Fruit fly (Drosophila melanogaster) whole organism, pupa: ENCODE data around the gene Gyf.

ENCODE experiments used
- CG10348 ChIP-seq: fragments of 200-800 bp; sonication (Bioruptor generic); IDR thresholded peaks from 2 replicates; pipeline ENCODE4 v1.3.6; 2022; ENCODE audit warnings: missing biosample characterization, missing genetic modification characterization
- CG12605 ChIP-seq: fragments of 200-800 bp; sonication (Bioruptor generic); IDR thresholded peaks from 2 replicates; pipeline ENCODE4 v1.3.6; 2022; ENCODE audit warnings: missing biosample characterization, missing genetic modification characterization
- CG13204 ChIP-seq: fragments of 200-800 bp; sonication (Bioruptor generic); optimal IDR thresholded peaks from 2 replicates; lab custom pipeline; 2018; ENCODE audit warnings: missing biosample characterization, mild to moderate bottlenecking, missing genetic modification characterization, moderate library complexity
- CG14655 ChIP-seq: fragments of 200-800 bp; sonication (Bioruptor generic); optimal IDR thresholded peaks from 3 replicates; lab custom pipeline; 2017; ENCODE audit warnings: mild to moderate bottlenecking, missing biosample characterization, missing genetic modification reagents, missing genetic modification characterization
- CG17806 ChIP-seq: fragments of 200-800 bp; sonication (Bioruptor generic); optimal IDR thresholded peaks from 2 replicates; lab custom pipeline; 2018; ENCODE audit warnings: missing biosample characterization, mild to moderate bottlenecking, missing genetic modification characterization, moderate library complexity
- CG34367 ChIP-seq: fragments of 200-800 bp; sonication (Bioruptor generic); optimal IDR thresholded peaks from 2 replicates; lab custom pipeline; 2018; ENCODE audit warnings: missing biosample characterization, mild to moderate bottlenecking, missing genetic modification characterization
- CG8159 ChIP-seq: fragments of 200-800 bp; sonication (Bioruptor generic); optimal IDR thresholded peaks from 3 replicates; lab custom pipeline; 2018; ENCODE audit warnings: missing biosample characterization, mild to moderate bottlenecking, missing genetic modification characterization, moderate library complexity
- CG9948 ChIP-seq: fragments of 200-800 bp; sonication (Bioruptor generic); optimal IDR thresholded peaks from 2 replicates; lab custom pipeline; 2018; ENCODE audit warnings: missing biosample characterization, mild to moderate bottlenecking, missing genetic modification characterization, moderate library complexity
- EcR ChIP-seq: fragments of 200-800 bp; sonication (Bioruptor generic); optimal IDR thresholded peaks from 3 replicates; lab custom pipeline; 2019; ENCODE audit warnings: missing biosample characterization, missing genetic modification characterization, mild to moderate bottlenecking, moderate library complexity, missing genetic modification reagents
- Ets98B ChIP-seq: fragments of 200-800 bp; sonication (Bioruptor generic); IDR thresholded peaks from 2 replicates; pipeline ENCODE4 v1.3.6; 2022; ENCODE audit warnings: missing biosample characterization, missing genetic modification characterization
- Snoo ChIP-seq: fragments of 200-800 bp; sonication (Bioruptor generic); optimal IDR thresholded peaks from 3 replicates; lab custom pipeline; 2017; ENCODE audit warnings: missing biosample characterization, mild to moderate bottlenecking, missing genetic modification characterization, inconsistent platforms
- rn ChIP-seq: fragments of 200-800 bp; sonication (Bioruptor generic); IDR thresholded peaks from 2 replicates; pipeline ENCODE4 v1.3.6; 2022; ENCODE audit warnings: missing biosample characterization, missing genetic modification characterization

- TF ChIP-seq Snoo (tag; lab: Kevin White, UChicago) = no peak
- TF ChIP-seq CG12605 (GFP tag; lab: Robert Waterston, UW) = no peak
- no peak for TF ChIP-seq Ets98B (GFP tag; lab: Robert Waterston, UW)
- no peak for TF ChIP-seq CG34367 (tag; lab: Kevin White, UChicago)
- no peak for TF ChIP-seq CG13204 (GFP tag; lab: Kevin White, UChicago)
- no peak for TF ChIP-seq CG14655 (GFP tag; lab: Kevin White, UChicago)
- TF ChIP-seq CG8159 (tag; lab: Kevin White, UChicago) = no peak
- no peak for TF ChIP-seq CG17806 (tag; lab: Kevin White, UChicago)
- TF ChIP-seq EcR (GFP tag; lab: Kevin White, UChicago) = no peak
- TF ChIP-seq rn (GFP tag; lab: Robert Waterston, UW) = no peak
- no peak for TF ChIP-seq CG9948 (tag; lab: Kevin White, UChicago)
- TF ChIP-seq CG10348 (GFP tag; lab: Robert Waterston, UW) = no peak
Measured at dm6 chr4:867937-868336, 1.1 kb upstream of the Gyf start.
